Worm (Caenorhabditis elegans) whole organism, early embryonic: ENCODE measurements around the gene hsp-16.41.

Experiments
- B0310.2 ChIP-seq: sonication (generic microtip); optimal IDR thresholded peaks from 2 replicates; lab custom pipeline; 2016; ENCODE audit warnings: mild to moderate bottlenecking, missing genetic modification characterization, missing compliant biosample characterization
- F13C5.2 ChIP-seq: sonication (generic microtip); optimal IDR thresholded peaks from 2 replicates; lab custom pipeline; 2017; ENCODE audit warnings: mild to moderate bottlenecking, missing genetic modification characterization, inconsistent platforms, missing compliant biosample characterization
- aly-1 ChIP-seq: sonication (generic microtip); optimal IDR thresholded peaks from 2 replicates; lab custom pipeline; 2016; ENCODE audit warnings: missing genetic modification characterization, missing compliant biosample characterization
- ama-1 ChIP-seq: fragments of 150-350 bp; optimal IDR thresholded peaks from 2 replicates; lab custom pipeline; 2014
- ceh-13 ChIP-seq: fragments of 200-800 bp; sonication (Bioruptor generic); optimal IDR thresholded peaks from 2 replicates; lab custom pipeline; 2018; ENCODE audit warnings: mild to moderate bottlenecking, missing genetic modification characterization, missing compliant biosample characterization
- ceh-36 ChIP-seq: sonication (generic microtip); optimal IDR thresholded peaks from 2 replicates; lab custom pipeline; 2016; ENCODE audit warnings: missing genetic modification characterization, inconsistent platforms, missing compliant biosample characterization
- ets-7 ChIP-seq: sonication (generic microtip); optimal IDR thresholded peaks from 2 replicates; lab custom pipeline; 2016; ENCODE audit warnings: missing genotype, missing genetic modification characterization, missing compliant biosample characterization
- flt-1 ChIP-seq: fragments of 200-800 bp; sonication (Bioruptor generic); IDR thresholded peaks from 2 replicates; pipeline ENCODE4 v1.3.6; 2022; ENCODE audit warnings: missing genetic modification characterization, missing compliant biosample characterization
- hmbx-1 ChIP-seq: sonication (generic microtip); optimal IDR thresholded peaks from 2 replicates; lab custom pipeline; 2016; ENCODE audit warnings: mild to moderate bottlenecking, missing genetic modification characterization, missing compliant biosample characterization
- hmg-4 ChIP-seq: fragments of 200-800 bp; sonication (Bioruptor generic); optimal IDR thresholded peaks from 2 replicates; lab custom pipeline; 2018; ENCODE audit warnings: mild to moderate bottlenecking, missing genetic modification characterization, missing compliant biosample characterization
- pes-1 ChIP-seq: fragments of 200-800 bp; sonication (Bioruptor generic); IDR thresholded peaks from 2 replicates; pipeline ENCODE4 v1.3.6; 2022; ENCODE audit warnings: missing genetic modification reagents, missing genetic modification characterization, missing compliant biosample characterization
- scrt-1 ChIP-seq: fragments of 200-800 bp; sonication (Bioruptor generic); IDR thresholded peaks from 2 replicates; pipeline ENCODE4 v1.3.6; 2022; ENCODE audit warnings: missing genetic modification characterization, missing compliant biosample characterization
- sea-1 ChIP-seq: fragments of 200-800 bp; sonication (Bioruptor generic); conservative IDR thresholded peaks from 2 replicates; pipeline ENCODE4 v1.3.6; 2022; ENCODE audit warnings: missing genetic modification characterization, missing compliant biosample characterization
- tbx-11 ChIP-seq: fragments of 200-800 bp; sonication (Bioruptor generic); IDR thresholded peaks from 2 replicates; pipeline ENCODE4 v1.3.6; 2022; ENCODE audit warnings: missing genetic modification characterization, missing compliant biosample characterization
- tra-4 ChIP-seq: sonication (generic microtip); optimal IDR thresholded peaks from 2 replicates; lab custom pipeline; 2017; ENCODE audit warnings: missing genetic modification characterization, missing compliant biosample characterization

hsp-16.41 gene

DNA sequence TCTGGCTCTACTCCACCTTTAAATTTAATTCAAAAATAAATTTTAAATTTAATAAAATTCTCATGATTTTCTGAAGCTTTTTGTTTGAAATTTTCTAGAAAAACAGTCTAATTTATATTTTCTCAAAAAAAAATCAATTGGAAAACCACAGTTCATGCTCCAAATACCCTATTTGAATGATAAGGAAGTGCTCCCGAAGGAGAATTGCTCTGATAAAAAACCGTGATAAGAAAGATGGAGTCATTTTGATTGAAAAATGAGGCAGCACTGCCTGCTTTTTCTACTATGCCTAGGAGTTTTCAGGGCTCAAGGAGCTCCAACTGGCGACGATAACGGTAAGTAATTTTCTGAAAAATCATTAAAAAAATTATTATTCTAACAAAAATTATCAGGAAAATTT, 41.0 kb downstream of the hsp-16.41 start, which contains the start of gene T10B5.7:
TSS of gene T10B5.7 (plus strand) at position 225 of the 400 bp plus-strand sequence.
- TF ChIP-seq sea-1 (no peak), ama-1 (lab: Kevin White, UChicago) (no peak), F13C5.2 (tag; lab: Kevin White, UChicago) (no peak), flt-1 (GFP tag; lab: Robert Waterston, UW) (no peak), tra-4 (tag; lab: Kevin White, UChicago) (no peak), hmg-4 (no peak), B0310.2 (tag; lab: Kevin White, UChicago) (no peak), pes-1 (GFP tag; lab: Robert Waterston, UW) (no peak), scrt-1 (GFP tag; lab: Robert Waterston, UW) (no peak), ceh-36 (tag; lab: Kevin White, UChicago) (no peak), hmbx-1 (tag; lab: Kevin White, UChicago) (no peak), ets-7 (tag; lab: Kevin White, UChicago) (no peak), ceh-13 (GFP tag; lab: Kevin White, UChicago) (no peak), aly-1 (tag; lab: Kevin White, UChicago) (no peak)

DNA sequence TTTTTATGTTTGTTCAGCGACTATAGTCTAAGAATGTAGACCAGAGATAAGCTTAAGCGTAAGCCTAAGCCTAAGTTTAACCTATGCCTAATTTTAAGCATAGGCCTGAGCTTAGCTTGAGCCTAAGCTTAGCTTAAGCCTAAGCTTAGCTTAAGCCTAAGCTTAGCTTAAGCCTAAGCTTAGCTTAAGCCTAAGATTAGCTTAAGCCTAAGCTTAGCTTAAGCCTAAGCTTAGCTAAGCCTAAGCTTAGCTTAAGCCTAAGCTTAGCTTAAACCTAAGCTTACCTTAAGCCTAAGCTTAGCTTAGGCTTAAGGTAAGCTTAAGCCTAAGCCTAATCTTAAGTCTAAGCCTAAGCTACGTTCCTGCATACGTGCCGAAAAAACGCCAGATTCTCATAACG, 43.6 kb downstream of the hsp-16.41 start:
- no peak for TF ChIP-seq F13C5.2 (tag; lab: Kevin White, UChicago)
- no peak for TF ChIP-seq ceh-13 (GFP tag; lab: Kevin White, UChicago)
- TF ChIP-seq B0310.2 (tag; lab: Kevin White, UChicago), result no peak
- TF ChIP-seq aly-1 (tag; lab: Kevin White, UChicago), result no peak
- peak; percentile 88 for TF ChIP-seq ceh-36 (tag; lab: Kevin White, UChicago)
- TF ChIP-seq tbx-11 (GFP tag; lab: Robert Waterston, UW), result no peak

DNA sequence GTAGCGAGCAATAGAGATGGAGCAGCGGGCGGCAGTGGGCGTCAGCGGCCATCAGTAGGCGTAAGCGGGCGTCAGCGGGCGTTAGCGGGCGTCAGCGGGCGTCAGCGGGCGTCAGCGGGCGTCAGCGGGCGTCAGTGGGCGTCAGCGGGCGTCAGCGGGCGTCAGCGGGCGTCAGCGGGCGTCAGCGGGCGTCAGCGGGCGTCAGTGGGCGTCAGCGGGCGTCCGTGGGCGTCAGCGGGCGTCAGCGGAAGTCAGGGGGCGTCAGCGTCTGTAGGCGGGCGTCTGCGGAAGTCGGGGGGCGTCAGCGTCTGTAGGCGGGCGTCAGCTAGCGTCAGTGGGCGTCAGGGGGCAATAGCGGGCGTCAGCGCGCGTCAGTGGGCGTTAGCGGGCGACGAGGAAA, 45.0 kb downstream of the hsp-16.41 start:
- peak; percentile 45; the same call in 1 of the 2 replicates for TF ChIP-seq pes-1 (GFP tag; lab: Robert Waterston, UW)

DNA sequence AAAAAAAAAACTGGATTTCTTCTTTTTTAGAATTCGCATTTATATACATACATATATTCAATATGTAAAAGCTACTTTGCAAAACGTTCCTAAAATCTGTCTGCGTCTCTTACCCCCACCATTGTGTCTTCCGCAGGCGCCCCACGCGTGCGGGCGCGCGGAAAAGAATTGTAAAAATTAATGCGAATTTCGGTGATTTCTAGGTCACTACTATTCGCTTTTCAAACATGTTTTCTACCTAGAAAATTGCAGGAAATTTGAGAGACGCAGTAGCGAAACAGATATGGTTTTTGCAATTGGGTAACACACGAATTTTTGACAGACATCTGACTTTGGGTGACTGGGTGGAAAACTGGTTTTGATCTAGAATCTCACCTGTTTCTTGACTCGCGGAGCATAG, 50.1 kb downstream of the hsp-16.41 start:
- TF ChIP-seq aly-1 (tag; lab: Kevin White, UChicago), result no peak
- TF ChIP-seq B0310.2 (tag; lab: Kevin White, UChicago), result no peak
- TF ChIP-seq tbx-11 (GFP tag; lab: Robert Waterston, UW), result no peak
- no peak for TF ChIP-seq F13C5.2 (tag; lab: Kevin White, UChicago)
- TF ChIP-seq scrt-1 (GFP tag; lab: Robert Waterston, UW), result no peak
- TF ChIP-seq hmg-4, result no peak
- no peak for TF ChIP-seq tra-4 (tag; lab: Kevin White, UChicago)
- TF ChIP-seq sea-1, result no peak
- TF ChIP-seq ceh-36 (tag; lab: Kevin White, UChicago), result no peak
- no peak for TF ChIP-seq pes-1 (GFP tag; lab: Robert Waterston, UW)
